Fruit fly (Drosophila melanogaster) whole organism, prepupa: Measurements from ENCODE around the gene Lcp65Af.
A peak's percentile ranks its signal among the peaks of the same experiment; 100 is the strongest.

Experiments used
- CG11294 ChIP-seq: fragments of 200-800 bp; sonication (Bioruptor generic); IDR thresholded peaks from 2 replicates; pipeline ENCODE4 v1.3.6; 2022; ENCODE audit warnings: missing biosample characterization, missing genetic modification characterization
- CG16779 ChIP-seq: fragments of 200-800 bp; sonication (Bioruptor generic); optimal IDR thresholded peaks from 3 replicates; lab custom pipeline; 2017; ENCODE audit warnings: missing biosample characterization, mild to moderate bottlenecking, missing genetic modification characterization
- CG3032 ChIP-seq: fragments of 200-800 bp; optimal IDR thresholded peaks from 2 replicates; lab custom pipeline; 2019; ENCODE audit warnings: missing biosample characterization, mild to moderate bottlenecking, missing genetic modification characterization, moderate library complexity
- CG6276 ChIP-seq: fragments of 200-800 bp; sonication (Bioruptor generic); optimal IDR thresholded peaks from 2 replicates; lab custom pipeline; 2017; ENCODE audit warnings: missing biosample characterization, mild to moderate bottlenecking, missing genetic modification characterization
- CG7368 ChIP-seq: fragments of 200-800 bp; sonication (Bioruptor generic); optimal IDR thresholded peaks from 3 replicates; lab custom pipeline; 2016; ENCODE audit warnings: missing biosample characterization, missing genetic modification characterization
- Ets96B ChIP-seq: fragments of 200-800 bp; optimal IDR thresholded peaks from 2 replicates; lab custom pipeline; 2019; ENCODE audit warnings: missing biosample characterization, mild to moderate bottlenecking, missing genetic modification characterization, moderate library complexity
- Hr4 ChIP-seq: fragments of 200-800 bp; sonication (Bioruptor generic); optimal IDR thresholded peaks from 3 replicates; lab custom pipeline; 2016; ENCODE audit warnings: missing biosample characterization, missing genetic modification characterization
- Sox102F ChIP-seq: fragments of 200-800 bp; sonication (Bioruptor generic); optimal IDR thresholded peaks from 2 replicates; lab custom pipeline; 2016; ENCODE audit warnings: missing biosample characterization, mild to moderate bottlenecking, missing genetic modification characterization
- topi ChIP-seq: fragments of 200-800 bp; sonication (Bioruptor generic); optimal IDR thresholded peaks from 3 replicates; lab custom pipeline; 2016; ENCODE audit warnings: missing biosample characterization, missing genetic modification characterization

- TF ChIP-seq Hr4 (GFP tag; lab: Kevin White, UChicago) (no peak), topi (GFP tag; lab: Kevin White, UChicago) (no peak), CG6276 (GFP tag; lab: Kevin White, UChicago) (no peak), CG7368 (GFP tag; lab: Kevin White, UChicago) (no peak), Ets96B (peak; percentile 64), CG11294 (GFP tag; lab: Robert Waterston, UW) (no peak; the same call in 1 of the 2 replicates), Sox102F (GFP tag; lab: Kevin White, UChicago) (no peak), CG16779 (no peak), CG3032 (tag; lab: Kevin White, UChicago) (peak; percentile 78)
These were observed 45.2 kb upstream of the Lcp65Af start, which contains the start of gene CG10274 for dm6 chr3L:6181776-6182175.
